Fruit fly (Drosophila melanogaster): ENCODE measurements around the gene CG13998.

The CG13998 gene

dm6 chr2L:5948775-5949526, 7.7 kb downstream of the CG13998 start, which contains the start of gene CG9044 (continued):
- TF ChIP-seq sr (GFP tag; IDR thresholded peaks at IDR 0.05) (no peak), sob (GFP tag; IDR thresholded peaks at IDR 0.05) (peak; percentile 74; the same call in 1 of the 2 replicates), pnt (GFP tag; optimal IDR thresholded peaks at IDR 0.05) (peak; percentile 66), Mad (GFP tag; optimal IDR thresholded peaks at IDR 0.05) (peak; percentile 67), CG10462 (GFP tag; optimal IDR thresholded peaks at IDR 0.05) (no peak), lilli (GFP tag; optimal IDR thresholded peaks at IDR 0.05) (peak; percentile 79), CG4854 (GFP tag; optimal IDR thresholded peaks at IDR 0.05) (peak; percentile 16), E2f1 (GFP tag; IDR thresholded peaks at IDR 0.05) (peak; percentile 41; the same call in 1 of the 2 replicates), Side (GFP tag; optimal IDR thresholded peaks at IDR 0.05) (peak; percentile 55), NC2α (GFP tag; optimal IDR thresholded peaks at IDR 0.05) (peak; percentile 48), CG10366 (GFP tag; IDR thresholded peaks at IDR 0.05) (0 out of 2 replicates have a peak, but pooled peaks have one; percentile 40), CoRest (tag; optimal IDR thresholded peaks at IDR 0.05) (no peak), Dip3 (GFP tag; optimal IDR thresholded peaks at IDR 0.05) (peak; percentile 66), danr (GFP tag; IDR thresholded peaks at IDR 0.05) (no peak), GATAe (GFP tag; conservative IDR thresholded peaks at IDR 0.05) (no peak), CG14014 (GFP tag; IDR thresholded peaks at IDR 0.05) (peak; percentile 16; the same call in 1 of the 2 replicates), CG4424 (GFP tag; optimal IDR thresholded peaks at IDR 0.05) (peak; percentile 59), en (GFP tag; optimal IDR thresholded peaks at IDR 0.05) (no peak), Optix (GFP tag; IDR thresholded peaks at IDR 0.05) (no peak), gce (GFP tag; IDR thresholded peaks at IDR 0.05) (no peak), CG5953 (GFP tag; IDR thresholded peaks at IDR 0.05) (no peak), stwl (tag; optimal IDR thresholded peaks at IDR 0.05) (peak; percentile 20), D19B (GFP tag; optimal IDR thresholded peaks at IDR 0.05) (no peak), CG8765 (GFP tag; IDR thresholded peaks at IDR 0.05) (0 out of 2 replicates have a peak, but pooled peaks have one; percentile 22), pum (GFP tag; optimal IDR thresholded peaks at IDR 0.05) (peak; percentile 57), shn (GFP tag; optimal IDR thresholded peaks at IDR 0.05) (peak; percentile 57), da (GFP tag; optimal IDR thresholded peaks at IDR 0.05) (no peak), Pdp1 (GFP tag; optimal IDR thresholded peaks at IDR 0.05) (peak; percentile 67 to 69), repo (GFP tag; optimal IDR thresholded peaks at IDR 0.05) (peak; percentile 10), Poxn (GFP tag; IDR thresholded peaks at IDR 0.05) (no peak), CG31441 (GFP tag; IDR thresholded peaks at IDR 0.05) (no peak), Meics (GFP tag; optimal IDR thresholded peaks at IDR 0.05) (no peak), esg (GFP tag; conservative IDR thresholded peaks at IDR 0.05) (peak; percentile 31; the same call in 1 of the 2 replicates), H2.0 (GFP tag; IDR thresholded peaks at IDR 0.05) (no peak), C15 (GFP tag; IDR thresholded peaks at IDR 0.05) (no peak), jigr1 (GFP tag; IDR thresholded peaks at IDR 0.05) (0 out of 3 replicates have a peak, but pooled peaks have one; percentile 23), CG34422 (GFP tag; IDR thresholded peaks at IDR 0.05) (peak; percentile 49; the same call in 1 of the 3 replicates), ci (GFP tag; IDR thresholded peaks at IDR 0.05) (0 out of 3 replicates have a peak, but pooled peaks have one; percentile 48), CG2116 (GFP tag; optimal IDR thresholded peaks at IDR 0.05) (peak; percentile 62), Antp (GFP tag; optimal IDR thresholded peaks at IDR 0.05) (peak; percentile 40), crc (GFP tag; optimal IDR thresholded peaks at IDR 0.05) (no peak), Atf3 (GFP tag; optimal IDR thresholded peaks at IDR 0.05) (peak; percentile 37), Fer3 (tag; optimal IDR thresholded peaks at IDR 0.05) (no peak), CG3163 (GFP tag; optimal IDR thresholded peaks at IDR 0.05) (peak; percentile 12), CG31365 (tag; optimal IDR thresholded peaks at IDR 0.05) (no peak), Hand (GFP tag; optimal IDR thresholded peaks at IDR 0.05) (no peak), dan (GFP tag; IDR thresholded peaks at IDR 0.05) (no peak), CG13624 (GFP tag; optimal IDR thresholded peaks at IDR 0.05) (peak; percentile 37), CG12219 (GFP tag; optimal IDR thresholded peaks at IDR 0.05) (no peak), CG7745 (tag; optimal IDR thresholded peaks at IDR 0.05) (no peak), ash1 (GFP tag; optimal IDR thresholded peaks at IDR 0.05) (no peak)

Measured in whole organism, embryonic.